ENCODE assay signal across 7 worm cellular contexts in the genomic region with DNA sequence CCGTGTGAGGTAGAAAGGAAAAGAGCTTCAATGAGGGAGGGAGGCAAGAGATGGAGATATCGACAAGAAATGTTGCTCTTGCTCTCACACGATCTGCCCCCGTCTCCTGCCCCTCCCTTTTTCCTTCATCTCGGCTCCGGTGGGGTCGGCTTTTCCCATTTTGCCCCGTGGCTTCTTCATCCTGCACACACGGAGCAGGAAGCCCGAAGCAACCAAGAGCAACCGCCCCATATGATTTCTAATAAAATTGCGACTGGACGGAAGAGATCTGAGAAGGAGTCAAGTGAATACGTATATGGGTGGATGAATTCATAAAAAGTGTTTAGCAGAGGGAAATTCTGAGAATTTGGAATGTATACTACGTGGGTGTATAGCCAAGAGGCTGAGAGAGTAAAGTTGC.
A peak's percentile ranks its signal among the peaks of the same experiment; 100 is the strongest.
TF ChIP-seq lines count a peak whose summit lies in the region.

No protein-coding gene starts in this region.

TF ChIP-seq in whole organism, L1 larva, 84 proteins besides CTCF, POLR2A, EP300 and RAD21 (continues in another document):
- TF ChIP-seq nhr-47 (tag; optimal IDR thresholded peaks at IDR 0.05; lab: Kevin White, UChicago) (peak; percentile 63), hlh-17 (GFP tag; optimal IDR thresholded peaks at IDR 0.05; lab: Kevin White, UChicago; ENCODE audit: borderline replicate concordance) (no peak), dsc-1 (tag; optimal IDR thresholded peaks at IDR 0.05; lab: Kevin White, UChicago) (peak; percentile 47), snu-23 (GFP tag; optimal IDR thresholded peaks at IDR 0.05; lab: Kevin White, UChicago) (peak; percentile 9), lin-35 (GFP tag; optimal IDR thresholded peaks at IDR 0.05; lab: Kevin White, UChicago) (peak in 1 of 2 experiments; percentile 3), fkh-10 (GFP tag; optimal IDR thresholded peaks at IDR 0.05; lab: Kevin White, UChicago) (peak; percentile 45), unc-130 (tag; optimal IDR thresholded peaks at IDR 0.05; lab: Kevin White, UChicago) (no peak), nhr-71 (tag; optimal IDR thresholded peaks at IDR 0.05; lab: Kevin White, UChicago) (peak; percentile 59), lin-13 (GFP tag; optimal IDR thresholded peaks at IDR 0.05; lab: Kevin White, UChicago) (no peak), fkh-8 (tag; optimal IDR thresholded peaks at IDR 0.05; lab: Kevin White, UChicago) (peak; percentile 93), lin-14 (GFP tag; optimal IDR thresholded peaks at IDR 0.05; lab: Kevin White, UChicago) (peak; percentile 74), sptf-1 (tag; optimal IDR thresholded peaks at IDR 0.05; lab: Kevin White, UChicago) (no peak)

TF ChIP-seq in whole organism, L2 larva, 48 proteins besides CTCF, POLR2A, EP300 and RAD21:
- TF ChIP-seq nhr-237 (tag; optimal IDR thresholded peaks at IDR 0.05; lab: Kevin White, UChicago) = no peak
- TF ChIP-seq nhr-129 (tag; optimal IDR thresholded peaks at IDR 0.05; lab: Kevin White, UChicago) = peak; percentile 3
- TF ChIP-seq Y55F3AM.14 (GFP tag; optimal IDR thresholded peaks at IDR 0.05; lab: Kevin White, UChicago) = no peak
- peak; percentile 7 for TF ChIP-seq crh-2 (tag; optimal IDR thresholded peaks at IDR 0.05; lab: Kevin White, UChicago)
- peak; percentile 27 for TF ChIP-seq C34F6.9 (tag; optimal IDR thresholded peaks at IDR 0.05; lab: Kevin White, UChicago)

TF ChIP-seq in whole organism, L3 larva, 47 proteins besides CTCF, POLR2A, EP300 and RAD21:
- peak; percentile 23 for TF ChIP-seq nfya-1 (tag; optimal IDR thresholded peaks at IDR 0.05; lab: Kevin White, UChicago; ENCODE audit: insufficient read depth)
- TF ChIP-seq egl-27 (tag; optimal IDR thresholded peaks at IDR 0.05; lab: Kevin White, UChicago) = no peak

TF ChIP-seq in whole organism, L4 larva, 104 proteins besides CTCF, POLR2A, EP300 and RAD21:
- TF ChIP-seq zfp-2 (tag; optimal IDR thresholded peaks at IDR 0.05; lab: Kevin White, UChicago) (no peak), nhr-11 (tag; optimal IDR thresholded peaks at IDR 0.05; lab: Kevin White, UChicago) (peak; percentile 12), dmd-6 (GFP tag; IDR thresholded peaks at IDR 0.05; lab: Robert Waterston, UW) (no peak), saeg-2 (GFP tag; IDR thresholded peaks at IDR 0.05; lab: Robert Waterston, UW) (no peak), dmd-9 (GFP tag; IDR thresholded peaks at IDR 0.05; lab: Robert Waterston, UW) (0 out of 2 replicates have a peak, but pooled peaks have one; percentile 29), set-16 (GFP tag; IDR thresholded peaks at IDR 0.05; lab: Robert Waterston, UW) (peak; percentile 80), lin-15B (tag; optimal IDR thresholded peaks at IDR 0.05; lab: Kevin White, UChicago) (no peak), ctbp-1 (GFP tag; IDR thresholded peaks at IDR 0.05; lab: Robert Waterston, UW) (peak; percentile 58; the same call in 1 of the 2 replicates), nhr-6 (tag; optimal IDR thresholded peaks at IDR 0.05; lab: Kevin White, UChicago) (no peak), aha-1 (tag; lab: Kevin White, UChicago) (peak; percentile 61), madf-5 (GFP tag; IDR thresholded peaks at IDR 0.05; lab: Robert Waterston, UW) (0 out of 4 replicates have a peak, but pooled peaks of 1 of the 2 experiments have one; percentile 20), hlh-30 (tag; optimal IDR thresholded peaks at IDR 0.05; lab: Kevin White, UChicago; ENCODE audit: insufficient read depth) (no peak)
TF ChIP-seq in whole organism, L4 larva: peak in this region for 6.

TF ChIP-seq in whole organism, late embryonic, 69 proteins besides CTCF, POLR2A, EP300 and RAD21:
- peak; percentile 23 for TF ChIP-seq sdc-2 (tag; optimal IDR thresholded peaks at IDR 0.05; lab: Kevin White, UChicago)
- no peak for TF ChIP-seq hlh-30 (tag; optimal IDR thresholded peaks at IDR 0.05; lab: Kevin White, UChicago; ENCODE audit: insufficient read depth)
- TF ChIP-seq pqm-1 (tag; optimal IDR thresholded peaks at IDR 0.05; lab: Kevin White, UChicago) = no peak
- no peak for TF ChIP-seq ztf-16 (tag; optimal IDR thresholded peaks at IDR 0.05; lab: Kevin White, UChicago)
- TF ChIP-seq unc-42 (tag; optimal IDR thresholded peaks at IDR 0.05; lab: Kevin White, UChicago) = peak; percentile 59
- TF ChIP-seq ceh-31 (tag; optimal IDR thresholded peaks at IDR 0.05; lab: Kevin White, UChicago) = peak; percentile 6
- TF ChIP-seq C08G9.2 (tag; optimal IDR thresholded peaks at IDR 0.05; lab: Kevin White, UChicago) = no peak
- TF ChIP-seq ceh-18 (tag; optimal IDR thresholded peaks at IDR 0.05; lab: Kevin White, UChicago) = peak; percentile 31

TF ChIP-seq in whole organism, mixed stage, embryonic, 35 proteins besides CTCF, POLR2A, EP300 and RAD21:
- TF ChIP-seq unc-120 (tag; optimal IDR thresholded peaks at IDR 0.05; lab: Kevin White, UChicago; ENCODE audit: poor library complexity, severe bottlenecking) = peak; percentile 51
- TF ChIP-seq lsy-2 (tag; optimal IDR thresholded peaks at IDR 0.05; lab: Kevin White, UChicago) = no peak
- TF ChIP-seq ces-1 (GFP tag; optimal IDR thresholded peaks at IDR 0.05; lab: Kevin White, UChicago) = peak; percentile 18

TF ChIP-seq in whole organism, young adult, 124 proteins besides CTCF, POLR2A, EP300 and RAD21:
- peak; percentile 16; the same call in 1 of the 2 replicates for TF ChIP-seq rcor-1 (GFP tag; IDR thresholded peaks at IDR 0.05; lab: Robert Waterston, UW)
- TF ChIP-seq ets-4 (GFP tag; optimal IDR thresholded peaks at IDR 0.05; lab: Kevin White, UChicago) = no peak
- 0 out of 2 replicates have a peak, but pooled peaks have one; percentile 42 for TF ChIP-seq madf-3 (GFP tag; IDR thresholded peaks at IDR 0.05; lab: Robert Waterston, UW)
- TF ChIP-seq C17E4.6 (GFP tag; IDR thresholded peaks at IDR 0.05; lab: Robert Waterston, UW) = no peak
- peak; percentile 14; the same call in 1 of the 2 replicates for TF ChIP-seq egrh-3 (GFP tag; IDR thresholded peaks at IDR 0.05; lab: Robert Waterston, UW)
- TF ChIP-seq zfh-2 (GFP tag; conservative IDR thresholded peaks at IDR 0.05; lab: Robert Waterston, UW) = peak; percentile 94
